Worm (Caenorhabditis elegans): ENCODE results near the gene T20D4.19.

DNA sequence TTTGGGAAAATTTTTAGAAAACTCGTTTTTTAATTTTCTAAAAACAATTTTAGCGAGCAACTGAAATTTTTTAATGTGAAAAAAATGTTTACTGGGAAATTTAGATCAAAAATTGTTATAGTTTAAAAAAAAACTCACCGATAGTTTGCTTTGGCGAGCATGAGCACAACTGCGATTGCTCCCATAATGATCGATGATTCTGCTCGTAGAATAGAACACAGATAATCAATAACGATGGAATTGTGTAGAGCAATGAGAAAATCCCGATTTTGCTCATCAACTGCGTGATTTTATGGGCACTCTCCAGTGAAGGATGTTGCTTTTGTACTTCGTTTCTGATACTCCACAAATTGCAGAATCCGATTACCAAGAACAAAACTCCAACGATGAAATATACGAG is 11.2 kb upstream of the T20D4.19 start:
- TF ChIP-seq ceh-82 (tag; optimal IDR thresholded peaks at IDR 0.05) (no peak), nhr-237 (tag; optimal IDR thresholded peaks at IDR 0.05) (no peak), ztf-11 (tag; optimal IDR thresholded peaks at IDR 0.05) (no peak), mdl-1 (tag; optimal IDR thresholded peaks at IDR 0.05) (no peak), unc-39 (tag; optimal IDR thresholded peaks at IDR 0.05) (no peak), Y55F3AM.14 (GFP tag; optimal IDR thresholded peaks at IDR 0.05) (no peak), unc-62 (GFP tag; optimal IDR thresholded peaks at IDR 0.05) (no peak), snpc-4 (tag; optimal IDR thresholded peaks at IDR 0.05) (no peak), nhr-77 (tag; optimal IDR thresholded peaks at IDR 0.05) (no peak), ztf-4 (tag; optimal IDR thresholded peaks at IDR 0.05) (no peak)
